Fruit fly (Drosophila melanogaster): ENCODE measurements around the gene ldbr.

ldbr gene

dm6 chr3L:8127712-8128210, 6.1 kb downstream of the ldbr start, which contains the start of the genes Cds and Uba2:
Gene Cds (plus strand): TSS chr3L:8127762.
Gene Uba2 (minus strand): TSS chr3L:8127818.
- peak; percentile 83 for TF ChIP-seq Jra (GFP tag; optimal IDR thresholded peaks at IDR 0.05)
- TF ChIP-seq dl (GFP tag; optimal IDR thresholded peaks at IDR 0.05; ENCODE audit: insufficient read depth in 1 of 2, partially characterized antibody in 2 of 2): no peak
- peak; percentile 88 for TF ChIP-seq OdsH (GFP tag; optimal IDR thresholded peaks at IDR 0.05)
- peak; percentile 80 for TF ChIP-seq sage (GFP tag; optimal IDR thresholded peaks at IDR 0.05)
- no peak for TF ChIP-seq brk (GFP tag; optimal IDR thresholded peaks at IDR 0.05)
- peak; percentile 95 for TF ChIP-seq HLH106 (tag; optimal IDR thresholded peaks at IDR 0.05)
- no peak for TF ChIP-seq Abd-B (GFP tag; optimal IDR thresholded peaks at IDR 0.05)
- peak; percentile 90 for TF ChIP-seq Vsx2 (GFP tag; optimal IDR thresholded peaks at IDR 0.05; ENCODE audit: partially characterized antibody)
- peak; percentile 80 for TF ChIP-seq GATAd (GFP tag; optimal IDR thresholded peaks at IDR 0.05)
- no peak for TF ChIP-seq N (GFP tag; optimal IDR thresholded peaks at IDR 0.05)
- no peak for TF ChIP-seq tai (GFP tag; optimal IDR thresholded peaks at IDR 0.05)
- TF ChIP-seq pan (optimal IDR thresholded peaks at IDR 0.05): no peak
- TF ChIP-seq woc (GFP tag; optimal IDR thresholded peaks at IDR 0.05): no peak
- TF ChIP-seq Hnf4 (GFP tag; optimal IDR thresholded peaks at IDR 0.05): peak; percentile 87
- peak; percentile 95 for TF ChIP-seq rgr (GFP tag; optimal IDR thresholded peaks at IDR 0.05)
- TF ChIP-seq Sp1 (GFP tag; optimal IDR thresholded peaks at IDR 0.05): peak; percentile 92
- peak; percentile 90 for TF ChIP-seq fru (GFP tag; optimal IDR thresholded peaks at IDR 0.05)
- peak; percentile 91 for TF ChIP-seq h (GFP tag; optimal IDR thresholded peaks at IDR 0.05)
- no peak for TF ChIP-seq lola (GFP tag; optimal IDR thresholded peaks at IDR 0.05)
- peak; percentile 67 for TF ChIP-seq CG32264 (GFP tag; optimal IDR thresholded peaks at IDR 0.05)
- TF ChIP-seq Mio (GFP tag; optimal IDR thresholded peaks at IDR 0.05): no peak
- peak; percentile 91 for TF ChIP-seq CG9705 (GFP tag; optimal IDR thresholded peaks at IDR 0.05)
- peak; percentile 91 for TF ChIP-seq psq (GFP tag; optimal IDR thresholded peaks at IDR 0.05)
- TF ChIP-seq dsf (GFP tag; optimal IDR thresholded peaks at IDR 0.05; ENCODE audit: borderline replicate concordance): peak; percentile 75
- peak; percentile 83 for TF ChIP-seq Rel (GFP tag; optimal IDR thresholded peaks at IDR 0.05)
- TF ChIP-seq Rel (tag; optimal IDR thresholded peaks at IDR 0.05): peak; percentile 84
- peak; percentile 28 for TF ChIP-seq jim (GFP tag; optimal IDR thresholded peaks at IDR 0.05)
- TF ChIP-seq usp (GFP tag; optimal IDR thresholded peaks at IDR 0.05): no peak
- TF ChIP-seq Hr78 (GFP tag; optimal IDR thresholded peaks at IDR 0.05): no peak
- peak; percentile 32 for TF ChIP-seq Dif (GFP tag; optimal IDR thresholded peaks at IDR 0.05; ENCODE audit: partially characterized antibody)
- peak; percentile 83 for TF ChIP-seq br (GFP tag; optimal IDR thresholded peaks at IDR 0.05)
- peak in 1 of 2 experiments; percentile 95 for TF ChIP-seq foxo (GFP tag; optimal IDR thresholded peaks at IDR 0.05)
- peak; percentile 39 for TF ChIP-seq Myc (optimal IDR thresholded peaks at IDR 0.05)
- peak; percentile 85 for TF ChIP-seq sv (GFP tag; optimal IDR thresholded peaks at IDR 0.05)
- peak; percentile 87 for TF ChIP-seq dmrt93B (GFP tag; optimal IDR thresholded peaks at IDR 0.05)
- peak; percentile 83 for TF ChIP-seq ey (GFP tag; optimal IDR thresholded peaks at IDR 0.05)

- TF ChIP-seq N (GFP tag; optimal IDR thresholded peaks at IDR 0.05) (no peak), Abd-B (GFP tag; optimal IDR thresholded peaks at IDR 0.05) (no peak), HLH106 (tag; optimal IDR thresholded peaks at IDR 0.05) (peak; percentile 60), Hnf4 (GFP tag; optimal IDR thresholded peaks at IDR 0.05) (peak; percentile 89), Vsx2 (GFP tag; optimal IDR thresholded peaks at IDR 0.05; ENCODE audit: partially characterized antibody) (peak; percentile 23), Hr83 (GFP tag; optimal IDR thresholded peaks at IDR 0.05; ENCODE audit: poor library complexity, severe bottlenecking) (peak; percentile 50), OdsH (GFP tag; optimal IDR thresholded peaks at IDR 0.05) (peak; percentile 12), Rel (GFP tag; optimal IDR thresholded peaks at IDR 0.05) (no peak), Rel (tag; optimal IDR thresholded peaks at IDR 0.05) (peak; percentile 91), h (GFP tag; optimal IDR thresholded peaks at IDR 0.05) (peak; percentile 44), foxo (GFP tag; optimal IDR thresholded peaks at IDR 0.05) (no peak)
These were observed 6.9 kb downstream of the ldbr start for dm6 chr3L:8128396-8129050.

All from whole organism, wandering third instar larva.